Worm (Caenorhabditis elegans) whole organism, young adult: Measurements from ENCODE around the gene Y37E11AL.3.

Source experiments
- Y95B8A.8 ChIP-seq: fragments of 200-800 bp; sonication (Bioruptor generic); IDR thresholded peaks from 2 replicates; pipeline ENCODE4 v1.3.6; 2022; ENCODE audit warnings: missing genetic modification reagents, missing genetic modification characterization, missing compliant biosample characterization
- lin-54 ChIP-seq: fragments of 200-800 bp; sonication (Bioruptor generic); optimal IDR thresholded peaks from 2 replicates; lab custom pipeline; 2018; ENCODE audit warnings: mild to moderate bottlenecking, missing genetic modification characterization, missing compliant biosample characterization

ce11 chrIV:3733287-3733686 is 38.6 kb downstream of the Y37E11AL.3 start:
- TF ChIP-seq Y95B8A.8 (GFP tag; lab: Robert Waterston, UW) (no peak), lin-54 (no peak)
